Worm (Caenorhabditis elegans) whole organism, mixed stage, embryonic: ENCODE data around the gene K07D4.4.

ENCODE experiments used
- M03D4.4 ChIP-seq: sonication (generic microtip); optimal IDR thresholded peaks from 2 replicates; lab custom pipeline; 2017; ENCODE audit warnings: mild to moderate bottlenecking, missing genetic modification characterization, missing compliant biosample characterization
- blmp-1 ChIP-seq: fragments of 150-350 bp; optimal IDR thresholded peaks from 2 replicates; lab custom pipeline; 2014; ENCODE audit warnings: missing biosample characterization, missing genetic modification characterization
- ceh-39 ChIP-seq: fragments of 150-350 bp; optimal IDR thresholded peaks from 2 replicates; lab custom pipeline; 2014; ENCODE audit warnings: missing biosample characterization, missing genetic modification characterization
- ceh-43 ChIP-seq: fragments of 200-800 bp; sonication (Bioruptor generic); optimal IDR thresholded peaks from 2 replicates; lab custom pipeline; 2018; ENCODE audit warnings: mild to moderate bottlenecking, missing genetic modification characterization, moderate library complexity, missing compliant biosample characterization
- ceh-83 ChIP-seq: fragments of 200-800 bp; sonication (Bioruptor generic); optimal IDR thresholded peaks from 2 replicates; lab custom pipeline; 2018; ENCODE audit warnings: mild to moderate bottlenecking, missing genetic modification characterization, missing compliant biosample characterization
- ces-1 ChIP-seq: fragments of 150-350 bp; optimal IDR thresholded peaks from 2 replicates; lab custom pipeline; 2014; ENCODE audit warnings: missing biosample characterization, missing genetic modification reagents, missing genetic modification characterization
- cnd-1 ChIP-seq: fragments of 200-800 bp; sonication (Bioruptor generic); optimal IDR thresholded peaks from 2 replicates; lab custom pipeline; 2018; ENCODE audit warnings: mild to moderate bottlenecking, missing genetic modification characterization, missing compliant biosample characterization
- drap-1 ChIP-seq: fragments of 200-800 bp; sonication (Bioruptor generic); optimal IDR thresholded peaks from 3 replicates; lab custom pipeline; 2018; ENCODE audit warnings: mild to moderate bottlenecking, missing genetic modification characterization, missing compliant biosample characterization
- elt-3 ChIP-seq: fragments of 150-350 bp; optimal IDR thresholded peaks from 2 replicates; lab custom pipeline; 2014; ENCODE audit warnings: missing biosample characterization, missing genetic modification characterization
- ham-2 ChIP-seq: fragments of 200-800 bp; sonication (Bioruptor generic); optimal IDR thresholded peaks from 2 replicates; lab custom pipeline; 2018; ENCODE audit warnings: mild to moderate bottlenecking, missing genetic modification characterization, missing compliant biosample characterization
- lin-13 ChIP-seq: fragments of 150-350 bp; optimal IDR thresholded peaks from 2 replicates; lab custom pipeline; 2014; ENCODE audit warnings: missing biosample characterization, missing genetic modification characterization
- lin-32 ChIP-seq: fragments of 200-800 bp; sonication (Bioruptor generic); optimal IDR thresholded peaks from 2 replicates; lab custom pipeline; 2018; ENCODE audit warnings: mild to moderate bottlenecking, missing genetic modification characterization, missing compliant biosample characterization
- mab-5 ChIP-seq: fragments of 150-350 bp; optimal IDR thresholded peaks from 2 replicates; lab custom pipeline; 2014; ENCODE audit warnings: missing biosample characterization, missing genetic modification characterization
- mls-2 ChIP-seq: sonication (generic microtip); optimal IDR thresholded peaks from 2 replicates; lab custom pipeline; 2016; ENCODE audit warnings: mild to moderate bottlenecking, missing genetic modification characterization, moderate library complexity, missing compliant biosample characterization
- nhr-12 ChIP-seq: fragments of 150-350 bp; optimal IDR thresholded peaks from 2 replicates; lab custom pipeline; 2014; ENCODE audit warnings: missing biosample characterization, missing genetic modification characterization
- nhr-237 ChIP-seq: fragments of 150-350 bp; optimal IDR thresholded peaks from 2 replicates; lab custom pipeline; 2014; ENCODE audit warnings: missing biosample characterization, missing genetic modification characterization
- nhr-76 ChIP-seq: sonication (generic microtip); optimal IDR thresholded peaks from 2 replicates; lab custom pipeline; 2017; ENCODE audit warnings: missing biosample characterization, missing genetic modification characterization
- pha-4 ChIP-seq: fragments of 150-350 bp; optimal IDR thresholded peaks from 2 replicates; lab custom pipeline; 2018; ENCODE audit warnings: missing biosample characterization, missing genetic modification reagents, missing genetic modification characterization
- sem-2 ChIP-seq: fragments of 200-800 bp; sonication (Bioruptor generic); optimal IDR thresholded peaks from 2 replicates; lab custom pipeline; 2018; ENCODE audit warnings: mild to moderate bottlenecking, missing genetic modification characterization, missing compliant biosample characterization
- snpc-4 ChIP-seq: fragments of 150-350 bp; optimal IDR thresholded peaks from 2 replicates; lab custom pipeline; 2014; ENCODE audit warnings: missing biosample characterization, missing genetic modification characterization
- tbx-8 ChIP-seq: fragments of 200-800 bp; sonication (Bioruptor generic); optimal IDR thresholded peaks from 2 replicates; lab custom pipeline; 2018; ENCODE audit warnings: mild to moderate bottlenecking, missing genetic modification characterization, moderate library complexity, missing compliant biosample characterization
- unc-120 ChIP-seq: sonication (generic microtip); optimal IDR thresholded peaks from 2 replicates; lab custom pipeline; 2017; ENCODE audit warnings: missing genetic modification characterization, missing compliant biosample characterization; ENCODE audit not compliant: poor library complexity, severe bottlenecking
- unc-39 ChIP-seq: fragments of 150-350 bp; optimal IDR thresholded peaks from 2 replicates; lab custom pipeline; 2014; ENCODE audit warnings: missing biosample characterization, missing genetic modification characterization
- unc-62 ChIP-seq: fragments of 150-350 bp; optimal IDR thresholded peaks from 2 replicates; lab custom pipeline; 2014; ENCODE audit warnings: missing biosample characterization, missing genetic modification reagents, missing genetic modification characterization
- zip-8 ChIP-seq: fragments of 150-350 bp; optimal IDR thresholded peaks from 2 replicates; lab custom pipeline; 2014; ENCODE audit warnings: missing biosample characterization, missing genetic modification characterization
- ztf-11 ChIP-seq: fragments of 150-350 bp; optimal IDR thresholded peaks from 2 replicates; lab custom pipeline; 2014; ENCODE audit warnings: missing biosample characterization, missing genetic modification characterization

Gene K07D4.4

ce11 chrII:3996005-3996404, 36.2 kb downstream of the K07D4.4 start, which contains the start of gene clc-22:
Gene clc-22, minus strand, starts transcription at chrII:3996075.
- TF ChIP-seq sem-2 = no peak
- TF ChIP-seq elt-3 (tag; lab: Kevin White, UChicago) = no peak

- no peak for TF ChIP-seq cnd-1 (tag; lab: Kevin White, UChicago)
- no peak for TF ChIP-seq unc-120
- TF ChIP-seq ham-2 = no peak
- no peak for TF ChIP-seq drap-1
- TF ChIP-seq nhr-76 (tag; lab: Kevin White, UChicago) = no peak
- no peak for TF ChIP-seq ceh-43 (GFP tag; lab: Kevin White, UChicago)
- TF ChIP-seq nhr-237 (tag; lab: Kevin White, UChicago) = no peak
- TF ChIP-seq snpc-4 (tag; lab: Kevin White, UChicago) = no peak
These were observed 39.4 kb downstream of the K07D4.4 start, which contains the start of gene Y14H12A.1 for ce11 chrII:3992660-3993245. Gene Y14H12A.1, plus strand, starts transcription at chrII:3993195.

ce11 chrII:3992029-3992428, 40.2 kb downstream of the K07D4.4 start:
- TF ChIP-seq mls-2 (no peak), cnd-1 (tag; lab: Kevin White, UChicago) (no peak), unc-39 (no peak)

ce11 chrII:3990706-3991105, 41.5 kb downstream of the K07D4.4 start:
- TF ChIP-seq pha-4 (tag; lab: Kevin White, UChicago) = no peak
- no peak for TF ChIP-seq ces-1 (GFP tag; lab: Kevin White, UChicago)
- TF ChIP-seq ztf-11 = no peak
- no peak for TF ChIP-seq cnd-1 (tag; lab: Kevin White, UChicago)
- TF ChIP-seq lin-13 = no peak
- no peak for TF ChIP-seq ceh-83 (GFP tag; lab: Kevin White, UChicago)
- TF ChIP-seq mab-5 (tag; lab: Kevin White, UChicago) = no peak
- no peak for TF ChIP-seq M03D4.4

- TF ChIP-seq mab-5 (tag; lab: Kevin White, UChicago) (no peak), pha-4 (tag; lab: Kevin White, UChicago) (no peak), lin-32 (GFP tag; lab: Kevin White, UChicago) (no peak), elt-3 (tag; lab: Kevin White, UChicago) (no peak), ceh-43 (GFP tag; lab: Kevin White, UChicago) (no peak)
- TF ChIP-seq, all 35 proteins: peak for 0
These were observed 42.4 kb downstream of the K07D4.4 start, which contains the start of gene Y14H12A.2 for ce11 chrII:3989627-3990367. Gene Y14H12A.2, minus strand, starts transcription at chrII:3989677.

DNA sequence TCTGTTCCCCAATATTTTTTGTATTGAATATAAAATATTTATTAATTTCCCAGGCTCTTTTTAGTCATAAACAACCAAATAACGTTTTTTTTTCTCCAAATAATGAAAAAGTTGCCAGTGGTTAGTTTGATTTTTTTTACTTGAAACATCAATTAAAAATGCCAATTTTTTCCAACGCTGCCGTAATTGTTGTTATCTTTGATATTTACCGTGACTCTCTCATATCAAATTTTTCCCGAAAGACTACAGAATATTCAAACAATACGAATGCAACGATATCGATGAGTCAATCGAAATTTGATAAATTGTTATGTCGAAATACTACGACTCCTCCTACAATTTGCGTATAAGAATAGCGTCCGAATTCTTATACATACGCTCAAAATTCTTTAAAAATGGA, 45.3 kb downstream of the K07D4.4 start, which contains the start of gene K10G6.5:
Gene K10G6.5 (plus strand): TSS at position 345 of the 400 bp plus-strand sequence.
- TF ChIP-seq pha-4 (tag; lab: Kevin White, UChicago) (no peak), ham-2 (no peak), unc-120 (no peak), ceh-43 (GFP tag; lab: Kevin White, UChicago) (no peak), unc-39 (no peak), unc-62 (GFP tag; lab: Kevin White, UChicago) (no peak), cnd-1 (tag; lab: Kevin White, UChicago) (no peak), ceh-39 (tag; lab: Kevin White, UChicago) (no peak), snpc-4 (tag; lab: Kevin White, UChicago) (no peak), lin-32 (GFP tag; lab: Kevin White, UChicago) (no peak), blmp-1 (tag; lab: Kevin White, UChicago) (no peak)
- TF ChIP-seq, all 35 proteins: peak for 0

DNA sequence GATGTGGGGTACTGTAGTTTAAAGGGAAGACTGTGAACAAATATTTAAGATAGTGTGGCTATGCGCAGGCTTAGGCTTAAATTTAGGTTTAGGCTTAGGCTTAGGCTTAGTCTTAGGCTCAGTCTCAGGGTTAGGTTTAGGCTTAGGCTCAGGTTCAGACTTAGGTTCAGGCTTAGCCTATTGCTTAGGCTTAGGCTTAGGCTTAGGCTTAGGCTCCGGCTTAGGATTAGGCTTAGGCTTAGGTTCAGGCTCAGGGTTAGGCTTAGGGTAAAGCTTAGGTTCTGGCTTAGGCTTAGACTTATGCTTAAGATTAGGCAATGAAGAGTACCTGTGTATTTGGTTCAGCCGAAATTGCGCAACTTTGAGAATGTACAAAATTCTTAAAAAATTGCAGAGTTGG, 48.0 kb downstream of the K07D4.4 start:
- TF ChIP-seq ces-1 (GFP tag; lab: Kevin White, UChicago) = no peak
- TF ChIP-seq ceh-83 (GFP tag; lab: Kevin White, UChicago) = no peak
- peak; percentile 4 for TF ChIP-seq zip-8

ce11 chrII:3982313-3982712, 49.9 kb downstream of the K07D4.4 start, which contains the start of gene lin-31:
Gene lin-31, plus strand, starts transcription at chrII:3982549.
- no peak for TF ChIP-seq lin-13
- TF ChIP-seq nhr-12 (tag; lab: Kevin White, UChicago) = no peak
- TF ChIP-seq unc-39 = no peak
- TF ChIP-seq pha-4 (tag; lab: Kevin White, UChicago) = no peak
- TF ChIP-seq tbx-8 (GFP tag; lab: Kevin White, UChicago) = no peak
- no peak for TF ChIP-seq nhr-76 (tag; lab: Kevin White, UChicago)
- no peak for TF ChIP-seq sem-2
- no peak for TF ChIP-seq drap-1
- no peak for TF ChIP-seq unc-62 (GFP tag; lab: Kevin White, UChicago)
- TF ChIP-seq ceh-83 (GFP tag; lab: Kevin White, UChicago) = no peak
- TF ChIP-seq ces-1 (GFP tag; lab: Kevin White, UChicago) = no peak
- no peak for TF ChIP-seq mab-5 (tag; lab: Kevin White, UChicago)
- TF ChIP-seq unc-120 = no peak
